Worm (Caenorhabditis elegans) whole organism, L1 larva: ENCODE data around the gene srsx-22.
A peak's percentile ranks its signal among the peaks of the same experiment; 100 is the strongest.

Experiments used
- aly-2 ChIP-seq: fragments of 150-350 bp; optimal IDR thresholded peaks from 2 replicates; lab custom pipeline; 2014; ENCODE audit warnings: missing biosample characterization, missing genetic modification characterization
- ama-1 ChIP-seq: fragments of 150-350 bp; optimal IDR thresholded peaks from 2 replicates; lab custom pipeline; 2014
- blmp-1 ChIP-seq: fragments of 150-350 bp; optimal IDR thresholded peaks from 2 replicates; lab custom pipeline; 2014; ENCODE audit warnings: missing biosample characterization, missing genetic modification characterization
- ceh-63 ChIP-seq: fragments of 200-800 bp; sonication (Bioruptor generic); optimal IDR thresholded peaks from 2 replicates; lab custom pipeline; 2018; ENCODE audit warnings: mild to moderate bottlenecking, missing genetic modification characterization, missing compliant biosample characterization
- ceh-8 ChIP-seq: fragments of 200-800 bp; sonication (Bioruptor generic); optimal IDR thresholded peaks from 2 replicates; lab custom pipeline; 2018; ENCODE audit warnings: mild to moderate bottlenecking, missing genetic modification characterization, moderate library complexity, missing compliant biosample characterization
- ceh-90 ChIP-seq: sonication (generic microtip); optimal IDR thresholded peaks from 2 replicates; lab custom pipeline; 2016; ENCODE audit warnings: missing genetic modification characterization, missing compliant biosample characterization
- dpl-1 ChIP-seq, 3 experiments: fragments of 150-350 bp in 2 of 3; sonication (generic microtip) in 1 of 3; optimal IDR thresholded peaks; 2 replicates each; lab custom pipeline; 2014 to 2017; ENCODE audit warnings: missing biosample characterization in 3 of 3, missing genetic modification characterization in 3 of 3, missing genetic modification reagents in 3 of 3
- efl-1 ChIP-seq, 4 experiments: fragments of 150-350 bp; optimal IDR thresholded peaks in 3 of 4; peaks in 1 of 4; 1 replicate in 1 of 4; 2 replicates in 3 of 4; lab custom pipeline; 2014; ENCODE audit warnings: missing biosample characterization in 2 of 4, missing genetic modification characterization in 2 of 4, missing genetic modification reagents in 2 of 4
- efl-3 ChIP-seq: fragments of 200-800 bp; sonication (Bioruptor generic); optimal IDR thresholded peaks from 2 replicates; lab custom pipeline; 2018; ENCODE audit warnings: mild to moderate bottlenecking, missing genetic modification characterization, missing compliant biosample characterization
- egl-13 ChIP-seq: sonication (generic microtip); optimal IDR thresholded peaks from 2 replicates; lab custom pipeline; 2016; ENCODE audit warnings: missing genotype, missing genetic modification reagents, missing genetic modification characterization, missing compliant biosample characterization
- elt-2 ChIP-seq: sonication (generic microtip); optimal IDR thresholded peaks from 2 replicates; lab custom pipeline; 2016; ENCODE audit warnings: missing genetic modification characterization, mild to moderate bottlenecking, inconsistent platforms, missing compliant biosample characterization, missing genetic modification reagents
- fkh-10 ChIP-seq: sonication (generic microtip); optimal IDR thresholded peaks from 2 replicates; lab custom pipeline; 2017; ENCODE audit warnings: missing biosample characterization, missing genetic modification reagents, missing genetic modification characterization
- fos-1 ChIP-seq: fragments of 150-350 bp; optimal IDR thresholded peaks from 2 replicates; lab custom pipeline; 2014; ENCODE audit warnings: missing biosample characterization, missing genetic modification characterization
- grh-1 ChIP-seq: fragments of 200-800 bp; sonication (Bioruptor generic); IDR thresholded peaks from 2 replicates; pipeline ENCODE4 v1.3.6; 2022; ENCODE audit warnings: missing genetic modification reagents, missing genetic modification characterization, missing compliant biosample characterization
- hlh-17 ChIP-seq: fragments of 200-800 bp; sonication (Bioruptor generic); optimal IDR thresholded peaks from 2 replicates; lab custom pipeline; 2018; ENCODE audit warnings: missing genetic modification characterization, mild to moderate bottlenecking, missing compliant biosample characterization, moderate library complexity, borderline replicate concordance
- hlh-4 ChIP-seq: sonication (generic microtip); optimal IDR thresholded peaks from 2 replicates; lab custom pipeline; 2016; ENCODE audit warnings: mild to moderate bottlenecking, missing genetic modification characterization, missing compliant biosample characterization
- isw-1 ChIP-seq: fragments of 200-800 bp; sonication (Bioruptor generic); IDR thresholded peaks from 2 replicates; pipeline ENCODE4 v1.3.6; 2022; ENCODE audit warnings: missing genetic modification characterization, missing compliant biosample characterization
- jun-1 ChIP-seq: fragments of 150-350 bp; optimal IDR thresholded peaks from 2 replicates; lab custom pipeline; 2014; ENCODE audit warnings: missing biosample characterization, missing genetic modification reagents, missing genetic modification characterization
- lin-13 ChIP-seq: fragments of 150-350 bp; optimal IDR thresholded peaks from 2 replicates; lab custom pipeline; 2014; ENCODE audit warnings: missing biosample characterization, missing genetic modification reagents, missing genetic modification characterization
- lin-14 ChIP-seq: fragments of 200-800 bp; sonication (Bioruptor generic); optimal IDR thresholded peaks from 2 replicates; lab custom pipeline; 2018; ENCODE audit warnings: mild to moderate bottlenecking, missing genetic modification characterization, moderate library complexity, missing compliant biosample characterization
- lin-15B ChIP-seq: fragments of 150-350 bp; sonication (generic microtip); optimal IDR thresholded peaks from 3 replicates; lab custom pipeline; 2014; ENCODE audit warnings: missing biosample characterization, missing genetic modification characterization
- lin-35 ChIP-seq, 2 experiments: fragments of 150-350 bp; optimal IDR thresholded peaks; 2 replicates each; lab custom pipeline; 2014; ENCODE audit warnings: missing biosample characterization in 2 of 2, missing genetic modification characterization in 2 of 2, missing genetic modification reagents in 2 of 2
- lin-39 ChIP-seq: fragments of 150-350 bp; optimal IDR thresholded peaks from 2 replicates; lab custom pipeline; 2014; ENCODE audit warnings: missing biosample characterization, missing genetic modification reagents, missing genetic modification characterization
- mdl-1 ChIP-seq, 2 experiments: fragments of 150-350 bp; optimal IDR thresholded peaks; 2 replicates each; lab custom pipeline; 2014 to 2017; ENCODE audit warnings: missing biosample characterization in 2 of 2, missing genetic modification characterization in 2 of 2, inconsistent platforms in 1 of 2
- mef-2 ChIP-seq: fragments of 150-350 bp; optimal IDR thresholded peaks from 2 replicates; lab custom pipeline; 2014; ENCODE audit warnings: missing biosample characterization, missing genetic modification characterization
- nhr-12 ChIP-seq: sonication (generic microtip); optimal IDR thresholded peaks from 2 replicates; lab custom pipeline; 2017; ENCODE audit warnings: missing biosample characterization, missing genetic modification characterization
- nhr-19 ChIP-seq: fragments of 200-800 bp; sonication (Bioruptor generic); conservative IDR thresholded peaks from 2 replicates; pipeline ENCODE4 v1.3.6; 2022; ENCODE audit warnings: missing genetic modification characterization, missing compliant biosample characterization
- nhr-71 ChIP-seq: sonication (generic microtip); optimal IDR thresholded peaks from 2 replicates; lab custom pipeline; 2016; ENCODE audit warnings: mild to moderate bottlenecking, missing genetic modification characterization, moderate library complexity, missing compliant biosample characterization
- nhr-76 ChIP-seq: sonication (generic microtip); optimal IDR thresholded peaks from 2 replicates; lab custom pipeline; 2017; ENCODE audit warnings: missing biosample characterization, missing genetic modification characterization
- nhr-77 ChIP-seq: fragments of 150-350 bp; optimal IDR thresholded peaks from 2 replicates; lab custom pipeline; 2014; ENCODE audit warnings: missing biosample characterization, missing genetic modification characterization
- nhr-85 ChIP-seq: sonication (generic microtip); peaks from one replicate; lab custom pipeline; 2016; ENCODE audit warnings: missing genetic modification characterization, inconsistent platforms, missing compliant biosample characterization
- nhr-90 ChIP-seq: sonication (generic microtip); optimal IDR thresholded peaks from 2 replicates; lab custom pipeline; 2016; ENCODE audit warnings: mild to moderate bottlenecking, missing genetic modification characterization, missing compliant biosample characterization; ENCODE audit not compliant: poor library complexity
- pax-3 ChIP-seq: fragments of 200-800 bp; sonication (Bioruptor generic); optimal IDR thresholded peaks from 2 replicates; lab custom pipeline; 2018; ENCODE audit warnings: mild to moderate bottlenecking, missing genetic modification characterization, moderate library complexity, missing compliant biosample characterization
- pqm-1 ChIP-seq: sonication (generic microtip); optimal IDR thresholded peaks from 3 replicates; lab custom pipeline; 2017; ENCODE audit warnings: missing biosample characterization, missing genetic modification characterization
- snu-23 ChIP-seq: sonication (generic microtip); optimal IDR thresholded peaks from 2 replicates; lab custom pipeline; 2016; ENCODE audit warnings: missing genetic modification characterization, missing compliant biosample characterization
- swsn-7 ChIP-seq: sonication (generic microtip); optimal IDR thresholded peaks from 2 replicates; lab custom pipeline; 2016; ENCODE audit warnings: missing genetic modification characterization, missing compliant biosample characterization
- tlp-1 ChIP-seq: fragments of 150-350 bp; optimal IDR thresholded peaks from 2 replicates; lab custom pipeline; 2014; ENCODE audit warnings: missing biosample characterization, missing genetic modification characterization
- unc-130 ChIP-seq: fragments of 150-350 bp; optimal IDR thresholded peaks from 2 replicates; lab custom pipeline; 2017; ENCODE audit warnings: missing biosample characterization, missing genetic modification characterization, inconsistent platforms
- unc-30 ChIP-seq: sonication (generic microtip); optimal IDR thresholded peaks from 2 replicates; lab custom pipeline; 2017; ENCODE audit warnings: missing biosample characterization, missing genetic modification characterization
- unc-86 ChIP-seq: sonication (generic microtip); optimal IDR thresholded peaks from 2 replicates; lab custom pipeline; 2016; ENCODE audit warnings: missing genetic modification characterization, missing compliant biosample characterization
- vab-15 ChIP-seq: sonication (generic microtip); optimal IDR thresholded peaks from 2 replicates; lab custom pipeline; 2017; ENCODE audit warnings: missing genotype, mild to moderate bottlenecking, missing genetic modification characterization, missing compliant biosample characterization

srsx-22 gene

ce11 chrV:8379206-8379605, 27.7 kb downstream of the srsx-22 start, which contains the start of gene F52E1.5:
Gene F52E1.5, plus strand, starts transcription at chrV:8379506.
- TF ChIP-seq blmp-1 (tag; lab: Kevin White, UChicago) (peak; percentile 45), efl-1 (optimal IDR thresholded peaks at IDR 0.05; lab: Kevin White, UChicago) (no peak), efl-1 (GFP tag; optimal IDR thresholded peaks at IDR 0.05 in 1 of 2; lab: Kevin White, UChicago) (peak in 1 of 2 experiments; percentile 1), nhr-19 (GFP tag; lab: Robert Waterston, UW) (no peak)

- TF ChIP-seq nhr-76 (tag; lab: Kevin White, UChicago): no peak
- no peak for TF ChIP-seq mef-2 (tag; lab: Kevin White, UChicago)
- no peak for TF ChIP-seq vab-15
- TF ChIP-seq unc-30 (tag; lab: Kevin White, UChicago): no peak
- no peak for TF ChIP-seq ceh-90 (tag; lab: Kevin White, UChicago)
- no peak for TF ChIP-seq lin-13
- no peak for TF ChIP-seq hlh-4
- TF ChIP-seq unc-86 (tag; lab: Kevin White, UChicago): no peak
- TF ChIP-seq pax-3: no peak
- no peak for TF ChIP-seq jun-1
- no peak for TF ChIP-seq fkh-10 (GFP tag; lab: Kevin White, UChicago)
- no peak for TF ChIP-seq nhr-77 (tag; lab: Kevin White, UChicago)
- no peak for TF ChIP-seq nhr-85 (tag; lab: Kevin White, UChicago)
- TF ChIP-seq lin-39: no peak
- no peak for TF ChIP-seq isw-1
- TF ChIP-seq pqm-1 (tag; lab: Kevin White, UChicago): no peak
- no peak for TF ChIP-seq elt-2 (tag; lab: Kevin White, UChicago)
- TF ChIP-seq ceh-63: no peak
Observed at ce11 chrV:8380076-8380475, 28.6 kb downstream of the srsx-22 start.

- TF ChIP-seq ceh-8: no peak
- TF ChIP-seq nhr-12 (tag; lab: Kevin White, UChicago): no peak
- no peak for TF ChIP-seq snu-23 (GFP tag; lab: Kevin White, UChicago)
- no peak for TF ChIP-seq efl-1 (optimal IDR thresholded peaks at IDR 0.05; lab: Kevin White, UChicago)
- no peak for TF ChIP-seq efl-1 (GFP tag; optimal IDR thresholded peaks at IDR 0.05 in 1 of 2; lab: Kevin White, UChicago)
- no peak for TF ChIP-seq hlh-17
- no peak for TF ChIP-seq swsn-7 (tag; lab: Kevin White, UChicago)
- TF ChIP-seq hlh-4: no peak
- no peak for TF ChIP-seq nhr-19 (GFP tag; lab: Robert Waterston, UW)
- no peak for TF ChIP-seq aly-2 (tag; lab: Kevin White, UChicago)
- no peak for TF ChIP-seq unc-130 (tag; lab: Kevin White, UChicago)
- TF ChIP-seq ama-1 (lab: Kevin White, UChicago): no peak
- TF ChIP-seq mdl-1 (tag; optimal IDR thresholded peaks at IDR 0.05; lab: Kevin White, UChicago): no peak
- no peak for TF ChIP-seq dpl-1 (GFP tag; optimal IDR thresholded peaks at IDR 0.05; lab: Kevin White, UChicago)
- no peak for TF ChIP-seq nhr-77 (tag; lab: Kevin White, UChicago)
- TF ChIP-seq efl-3: no peak
- peak; percentile 14 for TF ChIP-seq nhr-71 (tag; lab: Kevin White, UChicago)
- TF ChIP-seq elt-2 (tag; lab: Kevin White, UChicago): peak; percentile 95
- TF ChIP-seq nhr-90: no peak
- no peak for TF ChIP-seq egl-13 (tag; lab: Kevin White, UChicago)
- TF ChIP-seq fkh-10 (GFP tag; lab: Kevin White, UChicago): no peak
- peak; percentile 24 for TF ChIP-seq jun-1
- TF ChIP-seq lin-13: no peak
- peak in 1 of 2 experiments; percentile 45 for TF ChIP-seq lin-35 (GFP tag; optimal IDR thresholded peaks at IDR 0.05; lab: Kevin White, UChicago)
- no peak for TF ChIP-seq lin-15B (tag; lab: Kevin White, UChicago)
- no peak for TF ChIP-seq tlp-1 (tag; lab: Kevin White, UChicago)
- no peak for TF ChIP-seq grh-1
- no peak for TF ChIP-seq lin-14 (GFP tag; lab: Kevin White, UChicago)
- TF ChIP-seq fos-1 (tag; lab: Kevin White, UChicago): no peak
Observed at ce11 chrV:8383716-8384115, 32.2 kb downstream of the srsx-22 start, which contains the start of gene F52E1.14. Gene F52E1.14, plus strand, starts transcription at chrV:8383922.
